Worm (Caenorhabditis elegans) whole organism, early embryonic: ENCODE measurements around the gene hrg-6.

Experiments used
- B0310.2 ChIP-seq: sonication (generic microtip); optimal IDR thresholded peaks from 2 replicates; lab custom pipeline; 2016; ENCODE audit warnings: mild to moderate bottlenecking, missing genetic modification characterization, missing compliant biosample characterization
- ama-1 ChIP-seq: fragments of 150-350 bp; optimal IDR thresholded peaks from 2 replicates; lab custom pipeline; 2014

DNA sequence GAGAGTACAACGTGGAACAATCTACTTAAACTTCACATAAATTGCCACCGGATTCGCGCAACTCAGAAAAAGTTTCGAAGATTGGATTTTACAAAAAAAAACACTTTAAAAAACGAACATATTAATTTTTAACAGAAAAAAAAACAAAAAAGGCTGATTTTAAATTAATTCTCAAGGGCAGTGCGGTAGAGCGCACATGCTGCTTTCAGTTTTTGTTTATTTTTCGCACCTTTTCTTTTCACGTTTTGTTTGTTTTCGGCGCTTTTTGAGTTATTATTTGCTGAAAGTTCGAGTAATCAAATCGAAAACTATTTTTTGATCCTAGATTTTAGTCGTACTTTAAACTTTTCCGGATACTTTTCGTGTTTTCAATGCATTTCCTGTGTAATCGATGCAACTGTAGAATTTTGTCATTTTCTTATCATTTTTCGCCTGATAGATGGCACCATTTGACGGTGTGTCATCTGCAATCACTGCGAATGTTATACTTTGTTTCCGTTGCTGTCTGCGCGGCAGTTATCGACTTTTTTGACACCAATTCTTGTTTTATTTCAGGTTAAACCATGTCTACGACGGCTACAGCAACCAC is 12.3 kb upstream of the hrg-6 start, which contains the start of gene F13H10.8:
- TF ChIP-seq B0310.2 (no peak), ama-1 (lab: Kevin White, UChicago) (no peak)
